Fruit fly (Drosophila melanogaster): Measurements from ENCODE around the gene CG7878.
A peak's percentile ranks its signal among the peaks of the same experiment; 100 is the strongest.

Gene CG7878

DNA sequence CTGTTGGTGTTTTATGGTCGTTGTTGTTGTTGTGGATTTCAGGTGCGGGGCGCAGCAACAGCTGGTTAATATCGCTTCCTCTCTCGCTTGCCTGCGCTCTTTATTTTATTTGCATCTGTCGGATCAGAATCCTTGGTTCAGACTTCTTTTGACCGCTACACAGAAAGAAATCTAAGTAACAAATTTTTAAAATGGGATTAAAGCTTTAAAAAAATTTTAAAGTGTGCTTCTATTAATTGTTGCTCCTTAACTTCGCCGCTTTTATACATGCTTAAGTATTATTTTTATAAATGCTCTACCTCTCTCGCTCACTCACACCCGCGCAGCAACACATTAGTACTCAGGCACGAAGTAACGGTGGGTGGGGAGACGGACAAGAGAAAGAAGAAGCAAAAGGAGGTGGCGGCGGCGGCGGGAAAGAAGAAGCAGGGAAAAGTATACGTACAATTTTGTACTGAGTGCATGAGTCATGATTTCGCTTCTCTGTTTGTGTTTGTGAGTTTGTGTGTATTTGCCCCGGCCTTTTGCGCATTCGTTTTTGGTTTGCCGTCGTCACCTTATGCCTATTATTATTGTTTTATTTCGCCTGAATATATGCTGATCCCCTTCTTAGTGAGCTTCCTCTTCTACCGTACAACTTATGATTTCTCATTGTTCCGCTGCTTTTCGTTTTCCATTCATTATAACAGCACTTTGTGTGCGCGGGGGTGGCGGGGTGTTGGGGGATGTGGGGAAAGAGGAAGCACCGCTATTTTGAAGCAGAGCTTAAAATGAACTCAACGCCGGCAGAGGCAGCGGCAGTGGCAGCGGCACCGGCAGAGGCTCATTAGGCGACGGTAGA is 8.5 kb upstream of the CG7878 start (continued):
- TF ChIP-seq Blimp-1 (GFP tag; optimal IDR thresholded peaks at IDR 0.05) (peak; percentile 73), achi (GFP tag; optimal IDR thresholded peaks at IDR 0.05) (peak; percentile 89), CG15336 (GFP tag; IDR thresholded peaks at IDR 0.05) (peak; percentile 77), spab (GFP tag; optimal IDR thresholded peaks at IDR 0.05) (peak; percentile 89), topi (GFP tag; optimal IDR thresholded peaks at IDR 0.05) (peak; percentile 96), CG32006 (GFP tag; optimal IDR thresholded peaks at IDR 0.05) (peak; percentile 80), CG9139 (GFP tag; optimal IDR thresholded peaks at IDR 0.05) (peak; percentile 87), Eip75B (GFP tag; optimal IDR thresholded peaks at IDR 0.05) (peak; percentile 95), Gug (GFP tag; IDR thresholded peaks at IDR 0.05) (peak; percentile 70), eg (GFP tag; IDR thresholded peaks at IDR 0.05) (peak; percentile 89), CG3032 (tag; optimal IDR thresholded peaks at IDR 0.05) (peak; percentile 92), Lpt (GFP tag; optimal IDR thresholded peaks at IDR 0.05) (peak; percentile 84), CG31627 (GFP tag; optimal IDR thresholded peaks at IDR 0.05) (peak; percentile 95), CG1621 (tag; optimal IDR thresholded peaks at IDR 0.05) (peak; percentile 91), OdsH (GFP tag; optimal IDR thresholded peaks at IDR 0.05) (peak; percentile 91), Hr39 (GFP tag; optimal IDR thresholded peaks at IDR 0.05) (peak; percentile 94), Sox102F (GFP tag; optimal IDR thresholded peaks at IDR 0.05) (peak; percentile 96), fd85E (GFP tag; optimal IDR thresholded peaks at IDR 0.05) (peak; percentile 73), salr (GFP tag; optimal IDR thresholded peaks at IDR 0.05) (peak; percentile 83 to 87), Eip93F (GFP tag; optimal IDR thresholded peaks at IDR 0.05) (peak; percentile 88), ss (GFP tag; optimal IDR thresholded peaks at IDR 0.05) (peak; percentile 90 to 93), CG10631 (GFP tag; optimal IDR thresholded peaks at IDR 0.05) (peak; percentile 91), pdm3 (GFP tag; optimal IDR thresholded peaks at IDR 0.05) (peak; percentile 93), CG6163 (GFP tag; IDR thresholded peaks at IDR 0.05) (peak; percentile 95), CG16779 (tag; optimal IDR thresholded peaks at IDR 0.05) (peak; percentile 77)

- TF ChIP-seq dac (GFP tag; optimal IDR thresholded peaks at IDR 0.05) (no peak), fkh (GFP tag; optimal IDR thresholded peaks at IDR 0.05) (peak; percentile 85), svp (GFP tag) (peak; percentile 67)
These were observed 7.3 kb upstream of the CG7878 start for dm6 chr3R:8115205-8115604.

DNA sequence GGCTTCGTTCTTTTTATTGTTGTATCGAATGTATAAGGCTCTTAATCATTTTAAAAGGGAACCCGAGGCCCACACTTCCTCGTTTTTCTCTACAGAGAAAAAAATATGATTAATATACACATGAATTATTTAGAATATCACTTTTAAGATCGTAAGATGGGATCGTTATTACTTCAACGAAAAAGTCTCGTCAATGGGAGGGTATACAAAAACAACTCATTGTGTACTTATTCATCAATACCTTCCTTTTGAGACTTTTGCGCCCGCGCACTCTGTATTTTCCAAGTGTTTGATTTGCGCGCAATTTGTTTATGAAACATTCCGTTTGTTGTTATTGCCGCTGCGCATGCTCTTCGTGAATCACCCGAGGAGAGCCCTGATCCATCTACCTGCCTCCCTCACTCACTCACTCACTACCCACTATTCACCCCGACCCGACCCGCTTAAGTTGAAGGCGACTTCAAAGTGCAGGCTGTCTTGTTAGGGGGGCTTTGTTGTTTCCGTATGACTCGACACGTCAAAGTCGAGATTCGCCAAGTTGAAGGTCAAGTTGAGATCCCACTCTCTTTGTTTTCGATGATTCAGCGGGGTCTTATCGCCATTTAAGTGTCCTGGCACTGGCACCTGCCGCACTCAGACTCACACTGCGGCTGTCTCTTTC is 6.4 kb upstream of the CG7878 start:
- no peak for TF ChIP-seq CG8319 (GFP tag; optimal IDR thresholded peaks at IDR 0.05)
- TF ChIP-seq topi (GFP tag; optimal IDR thresholded peaks at IDR 0.05), result peak; percentile 69
- no peak for TF ChIP-seq dsx (GFP tag; optimal IDR thresholded peaks at IDR 0.05; ENCODE audit: poor library complexity, severe bottlenecking)
- TF ChIP-seq Hr4 (GFP tag; optimal IDR thresholded peaks at IDR 0.05), result no peak
- TF ChIP-seq CG8632 (GFP tag; optimal IDR thresholded peaks at IDR 0.05), result peak; percentile 23
- peak; percentile 32 for TF ChIP-seq vri (GFP tag; optimal IDR thresholded peaks at IDR 0.05)
- peak; percentile 20 for TF ChIP-seq Sox14 (GFP tag; optimal IDR thresholded peaks at IDR 0.05)
- TF ChIP-seq achi (GFP tag; optimal IDR thresholded peaks at IDR 0.05), result peak; percentile 14
- peak; percentile 73 for TF ChIP-seq lz (GFP tag; optimal IDR thresholded peaks at IDR 0.05)
- TF ChIP-seq spab (GFP tag; optimal IDR thresholded peaks at IDR 0.05), result no peak
- peak; percentile 38 for TF ChIP-seq OdsH (GFP tag; optimal IDR thresholded peaks at IDR 0.05)
- TF ChIP-seq CG3919 (GFP tag; optimal IDR thresholded peaks at IDR 0.05), result peak; percentile 25
- 0 out of 3 replicates have a peak, but pooled peaks have one; percentile 17 for TF ChIP-seq CG8119 (GFP tag; IDR thresholded peaks at IDR 0.05)
- TF ChIP-seq Met (GFP tag; optimal IDR thresholded peaks at IDR 0.05), result peak; percentile 82
- peak; percentile 35 for TF ChIP-seq acj6 (GFP tag; optimal IDR thresholded peaks at IDR 0.05)
- no peak for TF ChIP-seq ss (GFP tag; optimal IDR thresholded peaks at IDR 0.05)
- TF ChIP-seq CG7368 (GFP tag; optimal IDR thresholded peaks at IDR 0.05), result no peak
- peak; percentile 64 for TF ChIP-seq cyc (GFP tag; optimal IDR thresholded peaks at IDR 0.05)
- TF ChIP-seq Ets96B (tag; optimal IDR thresholded peaks at IDR 0.05), result no peak
- TF ChIP-seq fd59A (GFP tag; optimal IDR thresholded peaks at IDR 0.05), result no peak
- TF ChIP-seq CG6808 (GFP tag; optimal IDR thresholded peaks at IDR 0.05), result no peak
- peak; percentile 10 for TF ChIP-seq Eip75B (GFP tag; optimal IDR thresholded peaks at IDR 0.05)
- peak; percentile 70 for TF ChIP-seq esn (GFP tag; optimal IDR thresholded peaks at IDR 0.05)
- no peak for TF ChIP-seq CG6163 (GFP tag; IDR thresholded peaks at IDR 0.05)
- TF ChIP-seq Sox15 (GFP tag; optimal IDR thresholded peaks at IDR 0.05), result no peak
